In genomic region chrII:12968448-12968969, ce11 we compare ENCODE assay signal across 6 worm cellular contexts.
TF ChIP-seq lines count a peak whose summit lies in the region.

No protein-coding gene starts in this region.

TF ChIP-seq in whole organism, L2 larva, 48 proteins besides CTCF, POLR2A, EP300 and RAD21:
- TF ChIP-seq snpc-4 (tag; optimal IDR thresholded peaks at IDR 0.05; lab: Kevin White, UChicago) = peak; percentile 63
- TF ChIP-seq fos-1 (tag; optimal IDR thresholded peaks at IDR 0.05; lab: Kevin White, UChicago) = no peak
TF ChIP-seq in whole organism, L2 larva: peak in this region for 1.

TF ChIP-seq in whole organism, L4 larva, 104 proteins besides CTCF, POLR2A, EP300 and RAD21:
- no peak for TF ChIP-seq mes-2 (tag; optimal IDR thresholded peaks at IDR 0.05; lab: Kevin White, UChicago; ENCODE audit: poor library complexity, severe bottlenecking)
- no peak for TF ChIP-seq R02D3.7 (tag; optimal IDR thresholded peaks at IDR 0.05; lab: Kevin White, UChicago)
- TF ChIP-seq snpc-4 (tag; optimal IDR thresholded peaks at IDR 0.05; lab: Kevin White, UChicago) = peak; percentile 16
- no peak for TF ChIP-seq ZK546.5 (tag; optimal IDR thresholded peaks at IDR 0.05; lab: Kevin White, UChicago)
- no peak for TF ChIP-seq F44E2.7 (GFP tag; IDR thresholded peaks at IDR 0.05; lab: Robert Waterston, UW)
- TF ChIP-seq set-16 (GFP tag; IDR thresholded peaks at IDR 0.05; lab: Robert Waterston, UW) = no peak

TF ChIP-seq in whole organism, early embryonic, 17 proteins besides CTCF, POLR2A, EP300 and RAD21:
- 0 out of 2 replicates have a peak, but pooled peaks have one; percentile 30 for TF ChIP-seq scrt-1 (GFP tag; IDR thresholded peaks at IDR 0.05; lab: Robert Waterston, UW)
- no peak for TF ChIP-seq sea-1 (GFP tag; conservative IDR thresholded peaks at IDR 0.05; lab: Robert Waterston, UW)
- no peak for TF ChIP-seq F13C5.2 (tag; optimal IDR thresholded peaks at IDR 0.05; lab: Kevin White, UChicago)
- TF ChIP-seq aly-1 (tag; optimal IDR thresholded peaks at IDR 0.05; lab: Kevin White, UChicago) = no peak
- no peak for TF ChIP-seq ama-1 (optimal IDR thresholded peaks at IDR 0.05; lab: Kevin White, UChicago)

TF ChIP-seq in whole organism, late embryonic, 69 proteins besides CTCF, POLR2A, EP300 and RAD21:
- TF ChIP-seq hlh-6 (tag; optimal IDR thresholded peaks at IDR 0.05; lab: Kevin White, UChicago) = peak; percentile 20
- TF ChIP-seq npax-4 (tag; optimal IDR thresholded peaks at IDR 0.05; lab: Kevin White, UChicago) = no peak
TF ChIP-seq in whole organism, late embryonic: peak in this region for 1.

TF ChIP-seq in whole organism, mixed stage, embryonic, 35 proteins besides CTCF, POLR2A, EP300 and RAD21:
- TF ChIP-seq cnd-1 (tag; optimal IDR thresholded peaks at IDR 0.05; lab: Kevin White, UChicago) (no peak), nhr-12 (tag; optimal IDR thresholded peaks at IDR 0.05; lab: Kevin White, UChicago) (no peak), ztf-11 (tag; optimal IDR thresholded peaks at IDR 0.05; lab: Kevin White, UChicago) (no peak), ceh-83 (GFP tag; optimal IDR thresholded peaks at IDR 0.05; lab: Kevin White, UChicago) (peak; percentile 56)

TF ChIP-seq in whole organism, young adult, 124 proteins besides CTCF, POLR2A, EP300 and RAD21:
- TF ChIP-seq ztf-28 (GFP tag; IDR thresholded peaks at IDR 0.05; lab: Robert Waterston, UW) = no peak
- TF ChIP-seq D2030.7 (GFP tag; IDR thresholded peaks at IDR 0.05; lab: Robert Waterston, UW) = no peak
- TF ChIP-seq atf-7 (tag; optimal IDR thresholded peaks at IDR 0.05; lab: Kevin White, UChicago) = no peak
- peak; percentile 40; the same call in 1 of the 2 replicates for TF ChIP-seq zfh-2 (GFP tag; conservative IDR thresholded peaks at IDR 0.05; lab: Robert Waterston, UW)
- TF ChIP-seq snpc-4 (GFP tag; optimal IDR thresholded peaks at IDR 0.05; lab: Kevin White, UChicago) = no peak
- TF ChIP-seq snpc-4 (tag; optimal IDR thresholded peaks at IDR 0.05; lab: Kevin White, UChicago) = peak in 3 of 4 experiments; percentile 63 to 77 (median 72)
- TF ChIP-seq attf-3 (GFP tag; conservative IDR thresholded peaks at IDR 0.05; lab: Robert Waterston, UW) = 0 out of 2 replicates have a peak, but pooled peaks have one; percentile 16
- no peak for TF ChIP-seq cebp-1 (GFP tag; IDR thresholded peaks at IDR 0.05; lab: Robert Waterston, UW)
- TF ChIP-seq cebp-1 (tag; optimal IDR thresholded peaks at IDR 0.05; lab: Kevin White, UChicago) = no peak
